Fruit fly (Drosophila melanogaster) whole organism, embryonic: ENCODE results near the gene CG43051.

ENCODE experiments used
- ATbp ChIP-seq: fragments of 200-800 bp; sonication (Bioruptor generic); optimal IDR thresholded peaks from 2 replicates; lab custom pipeline; 2017; ENCODE audit warnings: missing biosample characterization, mild to moderate bottlenecking, missing genetic modification characterization, missing genetic modification reagents
- CG10462 ChIP-seq: fragments of 200-800 bp; sonication (Bioruptor generic); optimal IDR thresholded peaks from 2 replicates; lab custom pipeline; 2016; ENCODE audit warnings: missing biosample characterization, missing genetic modification characterization
- CG13296 ChIP-seq: fragments of 200-800 bp; sonication (Bioruptor generic); optimal IDR thresholded peaks from 3 replicates; lab custom pipeline; 2018; ENCODE audit warnings: missing biosample characterization, mild to moderate bottlenecking, missing genetic modification characterization
- CG15073 ChIP-seq: fragments of 200-800 bp; sonication (Bioruptor generic); optimal IDR thresholded peaks from 2 replicates; lab custom pipeline; 2016; ENCODE audit warnings: missing biosample characterization, missing genetic modification characterization
- CG15269 ChIP-seq: fragments of 200-800 bp; sonication (Bioruptor generic); optimal IDR thresholded peaks from 2 replicates; lab custom pipeline; 2018; ENCODE audit warnings: missing biosample characterization, mild to moderate bottlenecking, missing genetic modification characterization, moderate library complexity
- CG15601 ChIP-seq: fragments of 200-800 bp; sonication (Bioruptor generic); optimal IDR thresholded peaks from 3 replicates; lab custom pipeline; 2019; ENCODE audit warnings: missing biosample characterization, mild to moderate bottlenecking, missing genetic modification characterization, moderate library complexity
- CG17385 ChIP-seq: fragments of 200-800 bp; sonication (Bioruptor generic); optimal IDR thresholded peaks from 3 replicates; lab custom pipeline; 2018; ENCODE audit warnings: missing biosample characterization, mild to moderate bottlenecking, missing genetic modification characterization
- CG18262 ChIP-seq: fragments of 200-800 bp; optimal IDR thresholded peaks from 3 replicates; lab custom pipeline; 2019; ENCODE audit warnings: missing biosample characterization, mild to moderate bottlenecking, missing genetic modification characterization, moderate library complexity
- CG2202 ChIP-seq: fragments of 200-800 bp; sonication (Bioruptor generic); optimal IDR thresholded peaks from 2 replicates; lab custom pipeline; 2018; ENCODE audit warnings: missing biosample characterization, mild to moderate bottlenecking, missing genetic modification characterization
- CG2875 ChIP-seq: fragments of 200-800 bp; sonication (Bioruptor generic); optimal IDR thresholded peaks from 2 replicates; lab custom pipeline; 2017; ENCODE audit warnings: missing biosample characterization, mild to moderate bottlenecking, missing genetic modification characterization, missing genetic modification reagents
- CG30020 ChIP-seq: fragments of 200-800 bp; optimal IDR thresholded peaks from 2 replicates; lab custom pipeline; 2019; ENCODE audit warnings: missing biosample characterization, mild to moderate bottlenecking, missing genetic modification characterization, moderate library complexity
- CG30431 ChIP-seq: fragments of 200-800 bp; sonication (Bioruptor generic); optimal IDR thresholded peaks from 2 replicates; lab custom pipeline; 2017; ENCODE audit warnings: missing biosample characterization, missing genetic modification characterization
- CG31365 ChIP-seq: fragments of 200-800 bp; sonication (Bioruptor generic); optimal IDR thresholded peaks from 2 replicates; lab custom pipeline; 2018; ENCODE audit warnings: missing biosample characterization, mild to moderate bottlenecking, missing genetic modification characterization
- CG3281 ChIP-seq: fragments of 200-800 bp; sonication (Bioruptor generic); optimal IDR thresholded peaks from 3 replicates; lab custom pipeline; 2017; ENCODE audit warnings: missing biosample characterization, mild to moderate bottlenecking, missing genetic modification characterization
- CG33213 ChIP-seq: fragments of 200-800 bp; sonication (Bioruptor generic); optimal IDR thresholded peaks from 3 replicates; lab custom pipeline; 2016; ENCODE audit warnings: missing biosample characterization, missing genetic modification characterization
- CG3847 ChIP-seq: fragments of 200-800 bp; sonication (Bioruptor generic); IDR thresholded peaks from 2 replicates; pipeline ENCODE4 v1.3.6; 2022; ENCODE audit warnings: missing biosample characterization, missing genetic modification characterization
- CG4424 ChIP-seq: fragments of 200-800 bp; sonication (Bioruptor generic); optimal IDR thresholded peaks from 3 replicates; lab custom pipeline; 2016; ENCODE audit warnings: missing biosample characterization, missing genetic modification characterization
- CG5953 ChIP-seq: fragments of 200-800 bp; sonication (Bioruptor generic); IDR thresholded peaks from 2 replicates; pipeline ENCODE4 v1.3.6; 2022; ENCODE audit warnings: missing biosample characterization, missing genetic modification characterization
- CG6791 ChIP-seq: fragments of 200-800 bp; sonication (Bioruptor generic); IDR thresholded peaks from 3 replicates; pipeline ENCODE4 v1.3.6; 2022; ENCODE audit warnings: missing biosample characterization, missing genetic modification characterization; ENCODE audit not compliant: partially characterized antibody
- CG8290 ChIP-seq, 3 experiments: fragments of 200-800 bp; sonication (Bioruptor generic); optimal IDR thresholded peaks; 2 replicates each; lab custom pipeline; 2016 to 2019; ENCODE audit warnings: missing biosample characterization in 3 of 3, missing genetic modification characterization in 3 of 3, mild to moderate bottlenecking in 2 of 3, moderate library complexity in 1 of 3
- CG9817 ChIP-seq: fragments of 200-800 bp; sonication (Bioruptor generic); optimal IDR thresholded peaks from 2 replicates; lab custom pipeline; 2018; ENCODE audit warnings: missing biosample characterization, mild to moderate bottlenecking, missing genetic modification characterization, moderate library complexity
- CTCF ChIP-seq: fragments of 200-800 bp; sonication (Bioruptor generic); optimal IDR thresholded peaks from 2 replicates; lab custom pipeline; 2017; ENCODE audit warnings: missing biosample characterization, mild to moderate bottlenecking, missing genetic modification characterization, moderate library complexity
- D ChIP-seq, 2 experiments: fragments of 200-800 bp in 1 of 2; fragments of >200 bp in 1 of 2; sonication (Bioruptor generic) in 1 of 2; optimal IDR thresholded peaks; 2 replicates in 1 of 2; 3 replicates in 1 of 2; lab custom pipeline; 2017; ENCODE audit warnings: mild to moderate bottlenecking in 1 of 2, missing biosample characterization in 1 of 2, missing genetic modification characterization in 1 of 2, missing genetic modification reagents in 1 of 2
- D19B ChIP-seq: fragments of 200-800 bp; sonication (Bioruptor generic); optimal IDR thresholded peaks from 2 replicates; lab custom pipeline; 2017; ENCODE audit warnings: missing biosample characterization, mild to moderate bottlenecking, missing genetic modification characterization
- Ets65A ChIP-seq: fragments of 200-800 bp; sonication (Bioruptor generic); peaks from one replicate; lab custom pipeline; 2016; ENCODE audit warnings: missing biosample characterization, missing genetic modification characterization
- HHEX ChIP-seq: fragments of 200-800 bp; sonication (Bioruptor generic); optimal IDR thresholded peaks from 3 replicates; lab custom pipeline; 2017; ENCODE audit warnings: missing biosample characterization, mild to moderate bottlenecking, missing genetic modification characterization, missing genetic modification reagents
- Lhr ChIP-seq: fragments of 200-800 bp; sonication (Bioruptor generic); optimal IDR thresholded peaks from 3 replicates; lab custom pipeline; 2017; ENCODE audit warnings: mild to moderate bottlenecking, missing biosample characterization, missing genetic modification reagents, missing genetic modification characterization
- MBD-R2 ChIP-seq: fragments of 200-800 bp; sonication (Bioruptor generic); IDR thresholded peaks from 2 replicates; pipeline ENCODE4 v1.3.6; 2022; ENCODE audit warnings: missing biosample characterization, missing genetic modification characterization
- MTF-1 ChIP-seq: fragments of 200-800 bp; sonication (Bioruptor generic); optimal IDR thresholded peaks from 2 replicates; lab custom pipeline; 2018; ENCODE audit warnings: missing biosample characterization, mild to moderate bottlenecking, missing genetic modification characterization, borderline replicate concordance
- Scr ChIP-seq: fragments of 200-800 bp; sonication (Bioruptor generic); IDR thresholded peaks from 2 replicates; pipeline ENCODE4 v1.3.6; 2022; ENCODE audit warnings: missing biosample characterization, missing genetic modification characterization; ENCODE audit not compliant: partially characterized antibody
- Sox100B ChIP-seq: fragments of 200-800 bp; sonication (Bioruptor generic); optimal IDR thresholded peaks from 3 replicates; lab custom pipeline; 2018; ENCODE audit warnings: missing biosample characterization, mild to moderate bottlenecking, missing genetic modification characterization
- Sry-δ ChIP-seq: fragments of 200-800 bp; sonication (Bioruptor generic); optimal IDR thresholded peaks from 2 replicates; lab custom pipeline; 2016; ENCODE audit warnings: missing biosample characterization, missing genetic modification characterization
- Vsx1 ChIP-seq: fragments of 200-800 bp; sonication (Bioruptor generic); optimal IDR thresholded peaks from 2 replicates; lab custom pipeline; 2017; ENCODE audit warnings: missing biosample characterization, mild to moderate bottlenecking, missing genetic modification characterization, missing genetic modification reagents
- chif ChIP-seq, 2 experiments: fragments of 200-800 bp; sonication (Bioruptor generic); optimal IDR thresholded peaks; 3 replicates each; lab custom pipeline; 2016; ENCODE audit warnings: missing biosample characterization in 2 of 2, missing genetic modification characterization in 2 of 2
- chn ChIP-seq: fragments of 200-800 bp; sonication (Bioruptor generic); optimal IDR thresholded peaks from 2 replicates; lab custom pipeline; 2016; ENCODE audit warnings: missing biosample characterization, missing genetic modification characterization
- dpn ChIP-seq, 2 experiments: fragments of 200-800 bp; sonication (Bioruptor generic); optimal IDR thresholded peaks; 3 replicates each; lab custom pipeline; 2016; ENCODE audit warnings: missing biosample characterization in 2 of 2, missing genetic modification characterization in 2 of 2
- dysf ChIP-seq: fragments of 200-800 bp; sonication (Bioruptor generic); IDR thresholded peaks from 3 replicates; pipeline ENCODE4 v1.3.6; 2022; ENCODE audit warnings: missing biosample characterization, missing genetic modification characterization
- fd102C ChIP-seq: fragments of 200-800 bp; sonication (Bioruptor generic); optimal IDR thresholded peaks from 2 replicates; lab custom pipeline; 2018; ENCODE audit warnings: missing biosample characterization, mild to moderate bottlenecking, missing genetic modification characterization, moderate library complexity
- gem ChIP-seq: fragments of 200-800 bp; sonication (Bioruptor generic); optimal IDR thresholded peaks from 2 replicates; lab custom pipeline; 2019; ENCODE audit warnings: missing biosample characterization, mild to moderate bottlenecking, missing genetic modification characterization, moderate library complexity
- mirr ChIP-seq: fragments of 200-800 bp; sonication (Bioruptor generic); optimal IDR thresholded peaks from 3 replicates; lab custom pipeline; 2018; ENCODE audit warnings: missing biosample characterization, mild to moderate bottlenecking, missing genetic modification characterization
- peb ChIP-seq: fragments of 200-800 bp; sonication (Bioruptor generic); IDR thresholded peaks from 2 replicates; pipeline ENCODE4 v1.3.6; 2022; ENCODE audit warnings: missing biosample characterization, missing genetic modification characterization
- phol ChIP-seq: fragments of 200-800 bp; sonication (Bioruptor generic); optimal IDR thresholded peaks from 3 replicates; lab custom pipeline; 2018; ENCODE audit warnings: missing biosample characterization, mild to moderate bottlenecking, missing genetic modification characterization, moderate library complexity
- pum ChIP-seq: fragments of 200-800 bp; sonication (Bioruptor generic); optimal IDR thresholded peaks from 2 replicates; lab custom pipeline; 2016; ENCODE audit warnings: missing biosample characterization, missing genetic modification characterization
- sens-2 ChIP-seq: fragments of 200-800 bp; sonication (Bioruptor generic); IDR thresholded peaks from 2 replicates; pipeline ENCODE4 v1.3.6; 2022; ENCODE audit warnings: missing biosample characterization, missing genetic modification characterization
- sug ChIP-seq: fragments of 200-800 bp; optimal IDR thresholded peaks from 2 replicates; lab custom pipeline; 2019; ENCODE audit warnings: missing biosample characterization, mild to moderate bottlenecking, missing genetic modification characterization, moderate library complexity
- tup ChIP-seq: fragments of 200-800 bp; sonication (Bioruptor generic); optimal IDR thresholded peaks from 2 replicates; lab custom pipeline; 2016; ENCODE audit warnings: missing biosample characterization, mild to moderate bottlenecking, missing genetic modification characterization, moderate library complexity
- wor ChIP-seq: fragments of 200-800 bp; sonication (Bioruptor generic); IDR thresholded peaks from 2 replicates; pipeline ENCODE4 v1.3.6; 2022; ENCODE audit warnings: missing biosample characterization, missing genetic modification characterization
- zfh2 ChIP-seq: fragments of 200-800 bp; sonication (Bioruptor generic); optimal IDR thresholded peaks from 2 replicates; lab custom pipeline; 2016; ENCODE audit warnings: missing biosample characterization, missing genetic modification characterization

CG43051 gene

dm6 chr2L:12483866-12484554 lies 23.7 kb upstream of the CG43051 start (continued):
- peak; percentile 94 for TF ChIP-seq CG15269 (tag; lab: Kevin White, UChicago)
- peak; percentile 84 for TF ChIP-seq chn (GFP tag; lab: Kevin White, UChicago)
- peak; percentile 76 for TF ChIP-seq CG31365 (tag; lab: Kevin White, UChicago)
- TF ChIP-seq Sry-δ (GFP tag; lab: Kevin White, UChicago) = peak; percentile 52
- TF ChIP-seq CG4424 (GFP tag; lab: Kevin White, UChicago) = peak; percentile 89
- peak; percentile 88 for TF ChIP-seq CG33213 (GFP tag; lab: Kevin White, UChicago)
- peak; percentile 73 for TF ChIP-seq CG30431 (GFP tag; lab: Kevin White, UChicago)
- peak; percentile 92 for TF ChIP-seq CG9817 (tag; lab: Kevin White, UChicago)
- no peak for TF ChIP-seq fd102C (GFP tag; lab: Kevin White, UChicago)
- peak; percentile 70 for TF ChIP-seq CG2202 (tag; lab: Kevin White, UChicago)
- peak; percentile 88 for TF ChIP-seq HHEX
- TF ChIP-seq phol = peak; percentile 85
- TF ChIP-seq MTF-1 (GFP tag; lab: Kevin White, UChicago) = peak; percentile 50
- TF ChIP-seq Ets65A (GFP tag; lab: Kevin White, UChicago) = peak; percentile 97
- peak; percentile 85 for TF ChIP-seq peb
- TF ChIP-seq CG15073 (GFP tag; lab: Kevin White, UChicago) = peak; percentile 71
- TF ChIP-seq pum = peak; percentile 93
- TF ChIP-seq chif (GFP tag; optimal IDR thresholded peaks at IDR 0.05; lab: Kevin White, UChicago) = peak; percentile 80 to 93
- no peak for TF ChIP-seq CTCF
- TF ChIP-seq dpn (GFP tag; optimal IDR thresholded peaks at IDR 0.05; lab: Kevin White, UChicago) = peak; percentile 88 to 90
- peak; percentile 48 for TF ChIP-seq CG30020 (tag; lab: Kevin White, UChicago)
- no peak for TF ChIP-seq CG6791 (GFP tag; lab: Robert Waterston, UW)
- TF ChIP-seq Lhr (GFP tag; lab: Kevin White, UChicago) = peak; percentile 50
- TF ChIP-seq dysf = peak; percentile 90; the same call in 2 of the 3 replicates
- peak; percentile 89 for TF ChIP-seq Sox100B (GFP tag; lab: Kevin White, UChicago)
- peak; percentile 87 for TF ChIP-seq CG3847 (GFP tag; lab: Robert Waterston, UW)
- TF ChIP-seq CG5953 (GFP tag; lab: Robert Waterston, UW) = peak; percentile 43; the same call in 1 of the 2 replicates
- peak; percentile 89 for TF ChIP-seq CG18262 (tag; lab: Kevin White, UChicago)
- TF ChIP-seq CG3281 (GFP tag; lab: Kevin White, UChicago) = peak; percentile 89
- TF ChIP-seq mirr (GFP tag; lab: Kevin White, UChicago) = peak; percentile 82
- peak; percentile 87 for TF ChIP-seq sug
- TF ChIP-seq CG13296 (GFP tag; lab: Kevin White, UChicago) = peak; percentile 88
- peak; percentile 84 for TF ChIP-seq CG17385
- peak; percentile 83 for TF ChIP-seq zfh2
- TF ChIP-seq D (optimal IDR thresholded peaks at IDR 0.05; lab: Kevin White, UChicago) = no peak
- peak; percentile 84 for TF ChIP-seq D (GFP tag; optimal IDR thresholded peaks at IDR 0.05; lab: Kevin White, UChicago)
- peak; percentile 73 for TF ChIP-seq wor (GFP tag; lab: Robert Waterston, UW)
- no peak for TF ChIP-seq tup (GFP tag; lab: Kevin White, UChicago)
- peak; percentile 67 for TF ChIP-seq CG10462 (GFP tag; lab: Kevin White, UChicago)
- TF ChIP-seq CG8290 (GFP tag; optimal IDR thresholded peaks at IDR 0.05; lab: Kevin White, UChicago) = peak; percentile 52
- TF ChIP-seq CG8290 (tag; optimal IDR thresholded peaks at IDR 0.05; lab: Kevin White, UChicago) = peak; percentile 70 to 89
- TF ChIP-seq ATbp (GFP tag; lab: Kevin White, UChicago) = peak; percentile 92
- peak; percentile 43 for TF ChIP-seq Vsx1 (GFP tag; lab: Kevin White, UChicago)
- peak; percentile 82 for TF ChIP-seq CG2875 (GFP tag; lab: Kevin White, UChicago)
- peak; percentile 70 for TF ChIP-seq sens-2 (GFP tag; lab: Robert Waterston, UW)
- TF ChIP-seq D19B = peak; percentile 66
- TF ChIP-seq gem (tag; lab: Kevin White, UChicago) = peak; percentile 93
- peak; percentile 85 for TF ChIP-seq CG15601 (tag; lab: Kevin White, UChicago)
- peak; percentile 48; the same call in 1 of the 2 replicates for TF ChIP-seq MBD-R2 (GFP tag; lab: Robert Waterston, UW)
- TF ChIP-seq Scr (GFP tag; lab: Robert Waterston, UW) = no peak
